Worm (Caenorhabditis elegans) whole organism, young adult: Measurements from ENCODE around the gene F55F10.1.
A peak's percentile ranks its signal among the peaks of the same experiment; 100 is the strongest.

ENCODE experiments used
- B0019.2 ChIP-seq: fragments of 200-800 bp; sonication (Bioruptor generic); conservative IDR thresholded peaks from 2 replicates; pipeline ENCODE4 v1.3.6; 2022; ENCODE audit warnings: missing genetic modification reagents, missing genetic modification characterization, missing compliant biosample characterization
- B0336.3 ChIP-seq: fragments of 200-800 bp; sonication (Bioruptor generic); IDR thresholded peaks from 2 replicates; pipeline ENCODE4 v1.3.6; 2022; ENCODE audit warnings: missing genetic modification characterization, missing compliant biosample characterization
- D2030.7 ChIP-seq: fragments of 200-800 bp; sonication (Bioruptor generic); IDR thresholded peaks from 2 replicates; pipeline ENCODE4 v1.3.6; 2022; ENCODE audit warnings: missing genetic modification reagents, missing genetic modification characterization, missing compliant biosample characterization
- F10E7.11 ChIP-seq: sonication (generic microtip); optimal IDR thresholded peaks from 2 replicates; lab custom pipeline; 2017; ENCODE audit warnings: mild to moderate bottlenecking, missing genetic modification characterization, moderate library complexity, missing compliant biosample characterization
- F22D6.2 ChIP-seq: sonication (generic microtip); optimal IDR thresholded peaks from 2 replicates; lab custom pipeline; 2016; ENCODE audit warnings: mild to moderate bottlenecking, missing genetic modification characterization, missing compliant biosample characterization
- F49E8.2 ChIP-seq: sonication (generic microtip); optimal IDR thresholded peaks from 3 replicates; lab custom pipeline; 2017; ENCODE audit warnings: missing genetic modification characterization, mild to moderate bottlenecking, missing compliant biosample characterization, antibody characterized with exemption, moderate library complexity; ENCODE audit not compliant: insufficient read depth
- F57A8.1 ChIP-seq: fragments of 200-800 bp; sonication (Bioruptor generic); optimal IDR thresholded peaks from 2 replicates; lab custom pipeline; 2018; ENCODE audit warnings: mild to moderate bottlenecking, missing genetic modification characterization, moderate library complexity, missing compliant biosample characterization
- T07F8.4 ChIP-seq: sonication (generic microtip); optimal IDR thresholded peaks from 2 replicates; lab custom pipeline; 2016; ENCODE audit warnings: mild to moderate bottlenecking, missing genetic modification characterization, moderate library complexity, missing compliant biosample characterization
- Y53F4B.3 ChIP-seq: fragments of 200-800 bp; sonication (Bioruptor generic); IDR thresholded peaks from 2 replicates; pipeline ENCODE4 v1.3.6; 2022; ENCODE audit warnings: missing genetic modification reagents, missing genetic modification characterization, missing compliant biosample characterization
- Y79H2A.3 ChIP-seq: fragments of 200-800 bp; sonication (Bioruptor generic); conservative IDR thresholded peaks from 2 replicates; pipeline ENCODE4 v1.3.6; 2022; ENCODE audit warnings: missing genetic modification reagents, missing genetic modification characterization, missing compliant biosample characterization
- aptf-2 ChIP-seq: fragments of 200-800 bp; sonication (Bioruptor generic); conservative IDR thresholded peaks from 2 replicates; pipeline ENCODE4 v1.3.6; 2022; ENCODE audit warnings: missing genetic modification reagents, missing genetic modification characterization, missing compliant biosample characterization
- athp-1 ChIP-seq: sonication (generic microtip); optimal IDR thresholded peaks from 2 replicates; lab custom pipeline; 2017; ENCODE audit warnings: mild to moderate bottlenecking, missing genetic modification characterization, missing compliant biosample characterization
- attf-5 ChIP-seq: fragments of 200-800 bp; sonication (Bioruptor generic); optimal IDR thresholded peaks from 2 replicates; lab custom pipeline; 2018; ENCODE audit warnings: mild to moderate bottlenecking, missing genetic modification characterization, missing compliant biosample characterization
- attf-6 ChIP-seq: fragments of 200-800 bp; sonication (Bioruptor generic); IDR thresholded peaks from 2 replicates; pipeline ENCODE4 v1.3.6; 2022; ENCODE audit warnings: missing genetic modification reagents, missing genetic modification characterization, missing compliant biosample characterization
- bed-1 ChIP-seq: fragments of 200-800 bp; sonication (Bioruptor generic); IDR thresholded peaks from 2 replicates; pipeline ENCODE4 v1.3.6; 2022; ENCODE audit warnings: missing genetic modification reagents, missing genetic modification characterization, missing compliant biosample characterization
- bed-2 ChIP-seq: fragments of 200-800 bp; sonication (Bioruptor generic); IDR thresholded peaks from 2 replicates; pipeline ENCODE4 v1.3.6; 2022; ENCODE audit warnings: missing genetic modification reagents, missing genetic modification characterization, missing compliant biosample characterization
- ceh-100 ChIP-seq: fragments of 200-800 bp; sonication (Bioruptor generic); IDR thresholded peaks from 2 replicates; pipeline ENCODE4 v1.3.6; 2022; ENCODE audit warnings: missing genetic modification reagents, missing genetic modification characterization, missing compliant biosample characterization
- ceh-58 ChIP-seq: fragments of 200-800 bp; sonication (Bioruptor generic); IDR thresholded peaks from 2 replicates; pipeline ENCODE4 v1.3.6; 2022; ENCODE audit warnings: missing genetic modification characterization, missing compliant biosample characterization
- ceh-79 ChIP-seq: sonication (generic microtip); optimal IDR thresholded peaks from 2 replicates; lab custom pipeline; 2017; ENCODE audit warnings: mild to moderate bottlenecking, missing genetic modification characterization, missing compliant biosample characterization
- egl-44 ChIP-seq: fragments of 200-800 bp; sonication (Bioruptor generic); IDR thresholded peaks from 2 replicates; pipeline ENCODE4 v1.3.6; 2022; ENCODE audit warnings: missing genetic modification reagents, missing genetic modification characterization, missing compliant biosample characterization
- egrh-3 ChIP-seq: fragments of 200-800 bp; sonication (Bioruptor generic); IDR thresholded peaks from 2 replicates; pipeline ENCODE4 v1.3.6; 2022; ENCODE audit warnings: missing genetic modification reagents, missing genetic modification characterization, missing compliant biosample characterization
- ets-4 ChIP-seq: fragments of 200-800 bp; sonication (Bioruptor generic); optimal IDR thresholded peaks from 2 replicates; lab custom pipeline; 2018; ENCODE audit warnings: mild to moderate bottlenecking, missing genetic modification characterization, missing compliant biosample characterization
- fkh-3 ChIP-seq: sonication (generic microtip); optimal IDR thresholded peaks from 2 replicates; lab custom pipeline; 2016; ENCODE audit warnings: mild to moderate bottlenecking, missing genetic modification characterization, missing compliant biosample characterization
- hlh-12 ChIP-seq: sonication (generic microtip); optimal IDR thresholded peaks from 2 replicates; lab custom pipeline; 2016; ENCODE audit warnings: missing genetic modification characterization, missing compliant biosample characterization
- hmg-1.2 ChIP-seq: fragments of 200-800 bp; sonication (Bioruptor generic); IDR thresholded peaks from 2 replicates; pipeline ENCODE4 v1.3.6; 2022; ENCODE audit warnings: missing genetic modification reagents, missing genetic modification characterization, missing compliant biosample characterization
- lag-1 ChIP-seq: fragments of 200-800 bp; sonication (Bioruptor generic); IDR thresholded peaks from 2 replicates; pipeline ENCODE4 v1.3.6; 2022; ENCODE audit warnings: missing genetic modification reagents, missing genetic modification characterization, missing compliant biosample characterization
- let-526 ChIP-seq: fragments of 200-800 bp; sonication (Bioruptor generic); IDR thresholded peaks from 2 replicates; pipeline ENCODE4 v1.3.6; 2022; ENCODE audit warnings: missing genetic modification reagents, missing genetic modification characterization, missing compliant biosample characterization
- let-607 ChIP-seq, 2 experiments: fragments of 200-800 bp in 1 of 2; sonication (Bioruptor generic) in 1 of 2; sonication (generic microtip) in 1 of 2; optimal IDR thresholded peaks; 2 replicates each; lab custom pipeline; 2016 to 2018; ENCODE audit warnings: mild to moderate bottlenecking in 2 of 2, missing compliant biosample characterization in 2 of 2, missing genetic modification characterization in 2 of 2, moderate library complexity in 2 of 2, missing genotype in 1 of 2
- lin-40 ChIP-seq: sonication (generic microtip); optimal IDR thresholded peaks from 2 replicates; lab custom pipeline; 2016; ENCODE audit warnings: missing genetic modification characterization, mild to moderate bottlenecking, missing compliant biosample characterization, missing genotype, missing genetic modification reagents
- lin-54 ChIP-seq: fragments of 200-800 bp; sonication (Bioruptor generic); optimal IDR thresholded peaks from 2 replicates; lab custom pipeline; 2018; ENCODE audit warnings: mild to moderate bottlenecking, missing genetic modification characterization, missing compliant biosample characterization
- lir-1 ChIP-seq: fragments of 200-800 bp; sonication (Bioruptor generic); conservative IDR thresholded peaks from 2 replicates; pipeline ENCODE4 v1.3.6; 2022; ENCODE audit warnings: missing genetic modification reagents, missing genetic modification characterization, missing compliant biosample characterization
- mel-28 ChIP-seq: sonication (generic microtip); optimal IDR thresholded peaks from 2 replicates; lab custom pipeline; 2016; ENCODE audit warnings: borderline replicate concordance, mild to moderate bottlenecking, missing genetic modification characterization, missing compliant biosample characterization
- nhr-120 ChIP-seq: fragments of 200-800 bp; sonication (Bioruptor generic); IDR thresholded peaks from 2 replicates; pipeline ENCODE4 v1.3.6; 2022; ENCODE audit warnings: missing genetic modification characterization, missing compliant biosample characterization
- nhr-179 ChIP-seq: sonication (generic microtip); optimal IDR thresholded peaks from 2 replicates; lab custom pipeline; 2016; ENCODE audit warnings: mild to moderate bottlenecking, missing genetic modification characterization, missing compliant biosample characterization
- nhr-27 ChIP-seq: fragments of 200-800 bp; sonication (Bioruptor generic); optimal IDR thresholded peaks from 2 replicates; lab custom pipeline; 2018; ENCODE audit warnings: mild to moderate bottlenecking, missing genetic modification characterization, moderate library complexity, missing compliant biosample characterization
- rcor-1 ChIP-seq: fragments of 200-800 bp; sonication (Bioruptor generic); IDR thresholded peaks from 2 replicates; pipeline ENCODE4 v1.3.6; 2022; ENCODE audit warnings: missing genetic modification reagents, missing genetic modification characterization, missing compliant biosample characterization
- sdz-38 ChIP-seq: sonication (generic microtip); optimal IDR thresholded peaks from 2 replicates; lab custom pipeline; 2016; ENCODE audit warnings: missing genotype, missing genetic modification characterization, missing compliant biosample characterization
- sea-2 ChIP-seq: fragments of 200-800 bp; sonication (Bioruptor generic); IDR thresholded peaks from 2 replicates; pipeline ENCODE4 v1.3.6; 2022; ENCODE audit warnings: missing genetic modification characterization, missing compliant biosample characterization
- snpc-4 ChIP-seq, 5 experiments: fragments of 150-350 bp in 1 of 5; sonication (generic microtip) in 4 of 5; optimal IDR thresholded peaks; 2 replicates each; lab custom pipeline; 2014 to 2018; ENCODE audit warnings: missing genetic modification characterization in 5 of 5, missing biosample characterization in 3 of 5, antibody characterized with exemption in 2 of 5, mild to moderate bottlenecking in 2 of 5, missing compliant biosample characterization in 2 of 5, missing genotype in 2 of 5, moderate library complexity in 2 of 5, missing genetic modification reagents in 1 of 5
- tbp1 ChIP-seq: fragments of 200-800 bp; sonication (Bioruptor generic); optimal IDR thresholded peaks from 2 replicates; lab custom pipeline; 2018; ENCODE audit warnings: mild to moderate bottlenecking, missing genetic modification characterization, missing compliant biosample characterization
- unc-62 ChIP-seq: fragments of 150-350 bp; optimal IDR thresholded peaks from 2 replicates; lab custom pipeline; 2014; ENCODE audit warnings: missing biosample characterization, missing genetic modification reagents, missing genetic modification characterization
- zfh-2 ChIP-seq: fragments of 200-800 bp; sonication (Bioruptor generic); conservative IDR thresholded peaks from 2 replicates; pipeline ENCODE4 v1.3.6; 2022; ENCODE audit warnings: missing genetic modification reagents, missing genetic modification characterization, missing compliant biosample characterization
- ztf-18 ChIP-seq: sonication (generic microtip); optimal IDR thresholded peaks from 2 replicates; lab custom pipeline; 2016; ENCODE audit warnings: missing genotype, mild to moderate bottlenecking, missing genetic modification characterization, missing compliant biosample characterization
- ztf-25 ChIP-seq: fragments of 200-800 bp; sonication (Bioruptor generic); IDR thresholded peaks from 2 replicates; pipeline ENCODE4 v1.3.6; 2022; ENCODE audit warnings: missing genetic modification reagents, missing genetic modification characterization, missing compliant biosample characterization
- ztf-6 ChIP-seq: fragments of 200-800 bp; sonication (Bioruptor generic); IDR thresholded peaks from 2 replicates; pipeline ENCODE4 v1.3.6; 2022; ENCODE audit warnings: missing genetic modification reagents, missing genetic modification characterization, missing compliant biosample characterization

Gene F55F10.1

ce11 chrIV:4312394-4312793 is 48.2 kb upstream of the F55F10.1 start:
- peak; percentile 77 for TF ChIP-seq egrh-3

DNA sequence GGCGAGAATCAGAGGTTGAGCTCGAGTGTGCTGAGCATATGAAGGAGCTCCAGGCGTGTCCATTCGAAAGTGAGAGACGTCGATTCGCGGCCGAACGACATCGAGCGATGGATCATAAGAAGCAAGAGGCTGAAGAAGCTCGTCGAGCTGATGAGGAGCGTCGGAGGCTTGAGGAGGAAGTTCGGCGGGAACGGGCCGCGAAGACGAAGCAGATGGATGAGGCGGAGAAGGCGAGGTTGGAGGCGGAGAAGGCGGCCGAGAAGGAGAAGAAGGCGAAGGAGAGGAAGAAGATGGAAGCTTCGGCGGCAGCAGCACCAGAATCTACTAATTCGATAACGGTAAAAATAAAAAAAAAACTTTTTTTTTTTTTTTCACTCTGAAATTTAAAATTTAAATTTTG is 47.5 kb upstream of the F55F10.1 start:
- 0 out of 2 replicates have a peak, but pooled peaks have one; percentile 11 for TF ChIP-seq attf-6 (GFP tag; lab: Robert Waterston, UW)
- 0 out of 2 replicates have a peak, but pooled peaks have one; percentile 22 for TF ChIP-seq zfh-2 (GFP tag; lab: Robert Waterston, UW)
- TF ChIP-seq egrh-3, result peak; percentile 84

DNA sequence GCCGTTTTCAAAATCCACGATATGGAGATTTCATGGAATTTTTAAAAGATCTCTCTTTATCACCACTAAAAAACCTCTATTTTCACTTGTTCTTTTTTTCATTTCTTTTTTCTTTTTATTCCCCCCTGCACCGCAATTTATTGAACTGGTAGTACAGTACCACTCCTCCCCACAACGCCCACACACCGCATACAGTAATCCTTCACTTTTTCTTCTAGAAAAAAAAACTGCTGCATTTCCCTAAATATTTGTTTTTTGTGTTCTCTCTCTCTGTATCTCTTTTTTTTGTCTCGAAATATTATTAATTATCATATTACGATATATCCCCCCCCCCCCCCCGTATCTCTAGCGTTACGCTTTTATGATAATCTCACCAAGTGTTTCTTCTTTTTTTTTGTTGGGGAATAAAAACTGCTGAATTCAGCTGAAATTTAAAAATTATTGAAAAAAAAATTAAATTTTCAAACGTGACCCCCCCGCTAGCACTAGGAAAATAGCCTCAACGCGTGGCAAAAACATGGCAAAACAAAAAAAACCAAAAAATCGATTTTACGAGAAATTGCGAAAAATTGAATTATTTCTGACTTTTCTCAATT is 43.7 kb upstream of the F55F10.1 start, which contains the start of gene Y24D9B.1:
Gene Y24D9B.1, plus strand, starts transcription at position 546 of the 596 bp plus-strand sequence.
- TF ChIP-seq D2030.7 (GFP tag; lab: Robert Waterston, UW) (no peak), lin-54 (peak; percentile 1), ceh-58 (no peak), nhr-179 (tag; lab: Kevin White, UChicago) (no peak), mel-28 (tag; lab: Kevin White, UChicago) (no peak), athp-1 (tag; lab: Kevin White, UChicago) (no peak), hmg-1.2 (GFP tag; lab: Robert Waterston, UW) (no peak), Y79H2A.3 (GFP tag; lab: Robert Waterston, UW) (no peak), tbp1 (GFP tag; lab: Kevin White, UChicago) (no peak), let-607 (tag; optimal IDR thresholded peaks at IDR 0.05; lab: Kevin White, UChicago) (no peak), aptf-2 (GFP tag; lab: Robert Waterston, UW) (no peak), ceh-79 (tag; lab: Kevin White, UChicago) (no peak), fkh-3 (tag; lab: Kevin White, UChicago) (no peak), ztf-18 (no peak), ztf-6 (GFP tag; lab: Robert Waterston, UW) (no peak), F10E7.11 (tag; lab: Kevin White, UChicago) (no peak), B0336.3 (GFP tag; lab: Robert Waterston, UW) (0 out of 2 replicates have a peak, but pooled peaks have one; percentile 9), bed-1 (no peak), F57A8.1 (GFP tag; lab: Kevin White, UChicago) (no peak), bed-2 (GFP tag; lab: Robert Waterston, UW) (no peak), sdz-38 (tag; lab: Kevin White, UChicago) (no peak), unc-62 (GFP tag; lab: Kevin White, UChicago) (no peak), lir-1 (GFP tag; lab: Robert Waterston, UW) (no peak), ets-4 (GFP tag; lab: Kevin White, UChicago) (no peak), T07F8.4 (tag; lab: Kevin White, UChicago) (no peak), let-526 (no peak), Y53F4B.3 (GFP tag; lab: Robert Waterston, UW) (no peak), B0019.2 (no peak), snpc-4 (GFP tag; optimal IDR thresholded peaks at IDR 0.05; lab: Kevin White, UChicago) (no peak), snpc-4 (tag; optimal IDR thresholded peaks at IDR 0.05; lab: Kevin White, UChicago) (no peak), ztf-25 (GFP tag; lab: Robert Waterston, UW) (no peak), hlh-12 (tag; lab: Kevin White, UChicago) (no peak), attf-5 (GFP tag; lab: Kevin White, UChicago) (no peak), egl-44 (GFP tag; lab: Robert Waterston, UW) (no peak), sea-2 (GFP tag; lab: Robert Waterston, UW) (no peak), lag-1 (GFP tag; lab: Robert Waterston, UW) (no peak), nhr-120 (GFP tag; lab: Robert Waterston, UW) (no peak), F22D6.2 (tag; lab: Kevin White, UChicago) (no peak), nhr-27 (tag; lab: Kevin White, UChicago) (no peak), lin-40 (tag; lab: Kevin White, UChicago) (no peak), ceh-100 (GFP tag; lab: Robert Waterston, UW) (no peak), rcor-1 (GFP tag; lab: Robert Waterston, UW) (no peak), F49E8.2 (tag; lab: Kevin White, UChicago) (peak; percentile 3)
